Fruit fly (Drosophila melanogaster): ENCODE measurements around the gene Sfp33A2.

DNA sequence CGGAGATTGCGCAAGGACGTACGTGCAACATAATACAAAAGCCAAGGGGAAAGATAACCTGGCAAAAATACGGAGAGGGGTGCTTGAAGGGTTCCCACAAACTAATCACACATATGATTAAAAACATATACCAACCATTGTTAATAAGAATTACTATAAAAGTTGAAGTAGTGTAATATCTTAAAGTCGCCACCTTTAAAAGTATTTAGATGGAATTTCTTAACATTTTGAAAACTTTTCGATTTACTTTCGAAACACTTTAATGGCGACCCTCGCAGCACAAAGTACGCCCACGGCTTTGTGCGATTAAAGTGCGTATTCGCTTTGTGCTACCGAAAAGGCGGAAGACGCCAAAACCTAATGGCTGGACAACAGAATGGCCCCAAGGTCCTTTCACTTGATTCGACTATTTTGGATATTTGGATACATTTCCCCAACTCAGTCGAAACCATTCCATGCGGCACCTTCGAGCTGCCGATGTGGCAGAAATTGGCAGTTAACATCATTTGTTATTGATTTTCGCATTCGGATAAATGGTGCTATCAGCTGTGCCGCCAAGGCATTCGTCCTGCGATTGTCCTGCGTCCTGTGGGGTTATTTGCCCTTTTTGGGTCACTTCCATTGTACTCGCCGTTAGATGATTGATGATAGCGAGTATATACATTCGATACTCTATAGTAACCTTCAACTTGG is 13.9 kb upstream of the Sfp33A2 start:
- TF ChIP-seq Dll (optimal IDR thresholded peaks at IDR 0.05): no peak
- TF ChIP-seq usp (GFP tag; optimal IDR thresholded peaks at IDR 0.05): no peak
- TF ChIP-seq CG8478 (optimal IDR thresholded peaks at IDR 0.05): no peak
- no peak for TF ChIP-seq pan (optimal IDR thresholded peaks at IDR 0.05)
- TF ChIP-seq psq (optimal IDR thresholded peaks at IDR 0.05): no peak
- TF ChIP-seq EcR (GFP tag; optimal IDR thresholded peaks at IDR 0.05): no peak

Measured in whole organism.